Worm (Caenorhabditis elegans) whole organism, early embryonic: ENCODE results near the gene ain-1.

Experiments
- B0310.2 ChIP-seq: sonication (generic microtip); optimal IDR thresholded peaks from 2 replicates; lab custom pipeline; 2016; ENCODE audit warnings: mild to moderate bottlenecking, missing genetic modification characterization, missing compliant biosample characterization
- aly-1 ChIP-seq: sonication (generic microtip); optimal IDR thresholded peaks from 2 replicates; lab custom pipeline; 2016; ENCODE audit warnings: missing genetic modification characterization, missing compliant biosample characterization
- ama-1 ChIP-seq: fragments of 150-350 bp; optimal IDR thresholded peaks from 2 replicates; lab custom pipeline; 2014
- ets-7 ChIP-seq: sonication (generic microtip); optimal IDR thresholded peaks from 2 replicates; lab custom pipeline; 2016; ENCODE audit warnings: missing genotype, missing genetic modification characterization, missing compliant biosample characterization
- flt-1 ChIP-seq: fragments of 200-800 bp; sonication (Bioruptor generic); IDR thresholded peaks from 2 replicates; pipeline ENCODE4 v1.3.6; 2022; ENCODE audit warnings: missing genetic modification characterization, missing compliant biosample characterization
- hmbx-1 ChIP-seq: sonication (generic microtip); optimal IDR thresholded peaks from 2 replicates; lab custom pipeline; 2016; ENCODE audit warnings: mild to moderate bottlenecking, missing genetic modification characterization, missing compliant biosample characterization
- hmg-4 ChIP-seq: fragments of 200-800 bp; sonication (Bioruptor generic); optimal IDR thresholded peaks from 2 replicates; lab custom pipeline; 2018; ENCODE audit warnings: mild to moderate bottlenecking, missing genetic modification characterization, missing compliant biosample characterization
- hnd-1 ChIP-seq: sonication (generic microtip); optimal IDR thresholded peaks from 2 replicates; lab custom pipeline; 2016; ENCODE audit warnings: missing genetic modification characterization, missing compliant biosample characterization
- sea-1 ChIP-seq: fragments of 200-800 bp; sonication (Bioruptor generic); conservative IDR thresholded peaks from 2 replicates; pipeline ENCODE4 v1.3.6; 2022; ENCODE audit warnings: missing genetic modification characterization, missing compliant biosample characterization
- tbx-37 ChIP-seq: fragments of 200-800 bp; sonication (Bioruptor generic); conservative IDR thresholded peaks from 2 replicates; pipeline ENCODE4 v1.3.6; 2022; ENCODE audit warnings: missing genetic modification reagents, missing genetic modification characterization, missing compliant biosample characterization

ce11 chrX:16658309-16658708, 45.1 kb downstream of the ain-1 start:
- TF ChIP-seq hmbx-1 (tag; lab: Kevin White, UChicago) (no peak), hnd-1 (tag; lab: Kevin White, UChicago) (no peak), ama-1 (lab: Kevin White, UChicago) (no peak), sea-1 (GFP tag; lab: Robert Waterston, UW) (no peak), ets-7 (tag; lab: Kevin White, UChicago) (no peak), aly-1 (tag; lab: Kevin White, UChicago) (no peak), flt-1 (GFP tag; lab: Robert Waterston, UW) (no peak), hmg-4 (GFP tag; lab: Kevin White, UChicago) (no peak), B0310.2 (tag; lab: Kevin White, UChicago) (no peak), tbx-37 (no peak)
